Worm (Caenorhabditis elegans) whole organism, mixed stage, embryonic: ENCODE measurements around the gene zmp-2.

ENCODE experiments used
- elt-1 ChIP-seq: sonication (generic microtip); optimal IDR thresholded peaks from 2 replicates; lab custom pipeline; 2017; ENCODE audit warnings: missing genetic modification characterization, mild to moderate bottlenecking, missing compliant biosample characterization, antibody characterized with exemption, moderate library complexity, borderline replicate concordance; ENCODE audit not compliant: insufficient read depth
- elt-3 ChIP-seq: fragments of 150-350 bp; optimal IDR thresholded peaks from 2 replicates; lab custom pipeline; 2014; ENCODE audit warnings: missing biosample characterization, missing genetic modification characterization
- ham-2 ChIP-seq: fragments of 200-800 bp; sonication (Bioruptor generic); optimal IDR thresholded peaks from 2 replicates; lab custom pipeline; 2018; ENCODE audit warnings: mild to moderate bottlenecking, missing genetic modification characterization, missing compliant biosample characterization
- lin-13 ChIP-seq: fragments of 150-350 bp; optimal IDR thresholded peaks from 2 replicates; lab custom pipeline; 2014; ENCODE audit warnings: missing biosample characterization, missing genetic modification characterization
- lin-32 ChIP-seq: fragments of 200-800 bp; sonication (Bioruptor generic); optimal IDR thresholded peaks from 2 replicates; lab custom pipeline; 2018; ENCODE audit warnings: mild to moderate bottlenecking, missing genetic modification characterization, missing compliant biosample characterization
- mab-5 ChIP-seq: fragments of 150-350 bp; optimal IDR thresholded peaks from 2 replicates; lab custom pipeline; 2014; ENCODE audit warnings: missing biosample characterization, missing genetic modification characterization
- mls-2 ChIP-seq: sonication (generic microtip); optimal IDR thresholded peaks from 2 replicates; lab custom pipeline; 2016; ENCODE audit warnings: mild to moderate bottlenecking, missing genetic modification characterization, moderate library complexity, missing compliant biosample characterization
- nhr-237 ChIP-seq: fragments of 150-350 bp; optimal IDR thresholded peaks from 2 replicates; lab custom pipeline; 2014; ENCODE audit warnings: missing biosample characterization, missing genetic modification characterization
- nhr-28 ChIP-seq: fragments of 150-350 bp; optimal IDR thresholded peaks from 2 replicates; lab custom pipeline; 2014; ENCODE audit warnings: missing biosample characterization, missing genetic modification characterization
- pha-4 ChIP-seq: fragments of 150-350 bp; optimal IDR thresholded peaks from 2 replicates; lab custom pipeline; 2018; ENCODE audit warnings: missing biosample characterization, missing genetic modification reagents, missing genetic modification characterization
- snpc-4 ChIP-seq: fragments of 150-350 bp; optimal IDR thresholded peaks from 2 replicates; lab custom pipeline; 2014; ENCODE audit warnings: missing biosample characterization, missing genetic modification characterization
- tbx-8 ChIP-seq: fragments of 200-800 bp; sonication (Bioruptor generic); optimal IDR thresholded peaks from 2 replicates; lab custom pipeline; 2018; ENCODE audit warnings: mild to moderate bottlenecking, missing genetic modification characterization, moderate library complexity, missing compliant biosample characterization
- unc-39 ChIP-seq: fragments of 150-350 bp; optimal IDR thresholded peaks from 2 replicates; lab custom pipeline; 2014; ENCODE audit warnings: missing biosample characterization, missing genetic modification characterization
- ztf-11 ChIP-seq: fragments of 150-350 bp; optimal IDR thresholded peaks from 2 replicates; lab custom pipeline; 2014; ENCODE audit warnings: missing biosample characterization, missing genetic modification characterization

- TF ChIP-seq ztf-11 (tag; lab: Kevin White, UChicago) (no peak), elt-3 (tag; lab: Kevin White, UChicago) (no peak), nhr-237 (no peak), tbx-8 (GFP tag; lab: Kevin White, UChicago) (no peak), nhr-28 (tag; lab: Kevin White, UChicago) (no peak), mab-5 (tag; lab: Kevin White, UChicago) (no peak), pha-4 (no peak), snpc-4 (tag; lab: Kevin White, UChicago) (no peak), lin-13 (tag; lab: Kevin White, UChicago) (no peak), mls-2 (tag; lab: Kevin White, UChicago) (no peak), unc-39 (tag; lab: Kevin White, UChicago) (no peak), lin-32 (no peak), elt-1 (tag; lab: Kevin White, UChicago) (no peak), ham-2 (GFP tag; lab: Kevin White, UChicago) (no peak)
Observed at ce11 chrIII:2641659-2642058, 5.5 kb downstream of the zmp-2 start.
